Worm (Caenorhabditis elegans): Measurements from ENCODE around the gene H12D21.5.

DNA sequence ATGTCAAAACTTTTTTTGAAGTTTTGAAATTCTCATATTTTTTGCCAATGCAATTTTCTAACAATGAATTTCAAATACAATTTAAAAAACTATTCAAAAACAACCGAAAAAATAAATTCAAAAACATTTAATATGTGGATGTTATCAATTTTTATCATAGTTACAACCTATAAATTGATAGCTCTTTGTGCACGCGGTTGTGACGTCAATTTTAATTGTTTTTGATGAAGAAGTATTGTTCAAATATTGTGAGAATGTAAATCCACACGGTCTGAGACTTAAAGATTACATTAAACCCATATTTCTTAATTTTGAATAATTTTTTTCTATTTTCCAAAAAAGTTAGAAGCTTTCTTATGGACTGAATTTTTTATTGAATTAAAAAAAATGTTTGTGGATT, 41.8 kb upstream of the H12D21.5 start:
- TF ChIP-seq lin-39 (tag; optimal IDR thresholded peaks at IDR 0.05) (no peak), unc-30 (tag; optimal IDR thresholded peaks at IDR 0.05) (no peak), egl-13 (tag; optimal IDR thresholded peaks at IDR 0.05) (no peak), pag-3 (tag; optimal IDR thresholded peaks at IDR 0.05; ENCODE audit: borderline replicate concordance, insufficient read depth) (no peak), lin-13 (GFP tag; optimal IDR thresholded peaks at IDR 0.05) (no peak), dsc-1 (tag; optimal IDR thresholded peaks at IDR 0.05) (no peak), mep-1 (tag; optimal IDR thresholded peaks at IDR 0.05) (no peak)

All from whole organism, L1 larva.